Worm (Caenorhabditis elegans): Measurements from ENCODE around the gene F13A7.14.
A peak's percentile ranks its signal among the peaks of the same experiment; 100 is the strongest.

Gene F13A7.14

ce11 chrV:16401519-16401918 lies at the start of gene F13A7.14 (continued):
- TF ChIP-seq C04F5.9 (tag; optimal IDR thresholded peaks at IDR 0.05) (peak; percentile 88), F16B12.6 (tag; optimal IDR thresholded peaks at IDR 0.05) (peak; percentile 15), nhr-85 (tag) (peak; percentile 95), snpc-4 (tag; optimal IDR thresholded peaks at IDR 0.05) (peak; percentile 84), hpl-2 (GFP tag; optimal IDR thresholded peaks at IDR 0.05) (no peak), nhr-237 (tag; optimal IDR thresholded peaks at IDR 0.05) (no peak), elt-2 (tag; optimal IDR thresholded peaks at IDR 0.05) (peak; percentile 81), C16A3.4 (tag; optimal IDR thresholded peaks at IDR 0.05) (peak; percentile 76), unc-130 (tag; optimal IDR thresholded peaks at IDR 0.05) (peak; percentile 79), lin-13 (GFP tag; optimal IDR thresholded peaks at IDR 0.05) (peak; percentile 66), unc-30 (tag; optimal IDR thresholded peaks at IDR 0.05) (no peak), unc-98 (GFP tag; IDR thresholded peaks at IDR 0.05) (peak; percentile 91), irx-1 (tag; optimal IDR thresholded peaks at IDR 0.05) (peak; percentile 96), aly-2 (tag; optimal IDR thresholded peaks at IDR 0.05) (no peak), jun-1 (tag; optimal IDR thresholded peaks at IDR 0.05) (peak; percentile 54), tbx-2 (tag; optimal IDR thresholded peaks at IDR 0.05) (peak; percentile 96), rnt-1 (tag; optimal IDR thresholded peaks at IDR 0.05) (peak; percentile 99), nhr-20 (tag; optimal IDR thresholded peaks at IDR 0.05) (peak; percentile 92), zip-4 (GFP tag; optimal IDR thresholded peaks at IDR 0.05) (peak; percentile 80), snu-23 (GFP tag; optimal IDR thresholded peaks at IDR 0.05) (peak; percentile 90), ceh-8 (GFP tag; optimal IDR thresholded peaks at IDR 0.05) (peak; percentile 61), Y116A8C.19 (tag; optimal IDR thresholded peaks at IDR 0.05; ENCODE audit: borderline replicate concordance) (peak; percentile 83), sup-37 (GFP tag; optimal IDR thresholded peaks at IDR 0.05) (peak; percentile 85), grh-1 (GFP tag; IDR thresholded peaks at IDR 0.05) (peak; percentile 86), nhr-11 (tag; optimal IDR thresholded peaks at IDR 0.05) (peak; percentile 25), lin-14 (GFP tag; optimal IDR thresholded peaks at IDR 0.05) (peak; percentile 82), dpl-1 (GFP tag; optimal IDR thresholded peaks at IDR 0.05) (peak; percentile 95 to 98 (median 97)), zag-1 (tag; optimal IDR thresholded peaks at IDR 0.05) (no peak), nhr-84 (tag; optimal IDR thresholded peaks at IDR 0.05) (no peak), nhr-47 (tag; optimal IDR thresholded peaks at IDR 0.05) (peak; percentile 95), pqm-1 (tag; optimal IDR thresholded peaks at IDR 0.05) (no peak), egl-13 (tag; optimal IDR thresholded peaks at IDR 0.05) (peak; percentile 94)

ce11 chrV:16352282-16352681 lies 49.4 kb upstream of the F13A7.14 start:
- TF ChIP-seq nhr-85 (tag) (peak; percentile 36), mdl-1 (tag; optimal IDR thresholded peaks at IDR 0.05) (peak in 1 of 2 experiments; percentile 50), C16A3.4 (tag; optimal IDR thresholded peaks at IDR 0.05) (peak; percentile 12), nhr-19 (GFP tag; conservative IDR thresholded peaks at IDR 0.05) (0 out of 2 replicates have a peak, but pooled peaks have one; percentile 28), rnt-1 (tag; optimal IDR thresholded peaks at IDR 0.05) (peak; percentile 67), lin-35 (GFP tag; optimal IDR thresholded peaks at IDR 0.05) (peak in 1 of 2 experiments; percentile 61), dsc-1 (tag; optimal IDR thresholded peaks at IDR 0.05) (peak; percentile 51), skn-1 (tag; optimal IDR thresholded peaks at IDR 0.05) (peak; percentile 28), nhr-71 (tag; optimal IDR thresholded peaks at IDR 0.05) (peak; percentile 58), mep-1 (tag; optimal IDR thresholded peaks at IDR 0.05) (peak; percentile 39), lin-39 (tag; optimal IDR thresholded peaks at IDR 0.05) (peak; percentile 14), dpl-1 (GFP tag; optimal IDR thresholded peaks at IDR 0.05) (peak in 1 of 3 experiments; percentile 13), nhr-20 (tag; optimal IDR thresholded peaks at IDR 0.05) (peak; percentile 43), ets-5 (GFP tag; IDR thresholded peaks at IDR 0.05) (no peak), fkh-4 (tag; optimal IDR thresholded peaks at IDR 0.05; ENCODE audit: borderline replicate concordance) (no peak), snu-23 (GFP tag; optimal IDR thresholded peaks at IDR 0.05) (peak; percentile 34), nhr-28 (tag; optimal IDR thresholded peaks at IDR 0.05) (no peak), swsn-7 (tag; optimal IDR thresholded peaks at IDR 0.05) (no peak), lin-14 (GFP tag; optimal IDR thresholded peaks at IDR 0.05) (peak; percentile 72), efl-1 (optimal IDR thresholded peaks at IDR 0.05) (peak; percentile 15 to 25), efl-1 (GFP tag; optimal IDR thresholded peaks at IDR 0.05 in 1 of 2) (peak; percentile 9 to 90), lsy-2 (tag; optimal IDR thresholded peaks at IDR 0.05) (peak in 1 of 2 experiments; percentile 44), blmp-1 (tag; optimal IDR thresholded peaks at IDR 0.05) (no peak)
